Fruit fly (Drosophila melanogaster): Measurements from ENCODE around the gene CG15473.

- TF ChIP-seq lola (GFP tag; optimal IDR thresholded peaks at IDR 0.05) (no peak), dl (GFP tag; optimal IDR thresholded peaks at IDR 0.05; ENCODE audit: insufficient read depth in 1 of 2, partially characterized antibody in 2 of 2) (no peak), Hr83 (GFP tag; optimal IDR thresholded peaks at IDR 0.05; ENCODE audit: poor library complexity, severe bottlenecking) (no peak), Hr78 (GFP tag; optimal IDR thresholded peaks at IDR 0.05) (no peak)
These were observed 35.4 kb downstream of the CG15473 start for dm6 chrX:4618869-4619268.

All from whole organism, wandering third instar larva.